Fruit fly (Drosophila melanogaster): ENCODE data around the gene CG7579.

CG7579 gene

DNA sequence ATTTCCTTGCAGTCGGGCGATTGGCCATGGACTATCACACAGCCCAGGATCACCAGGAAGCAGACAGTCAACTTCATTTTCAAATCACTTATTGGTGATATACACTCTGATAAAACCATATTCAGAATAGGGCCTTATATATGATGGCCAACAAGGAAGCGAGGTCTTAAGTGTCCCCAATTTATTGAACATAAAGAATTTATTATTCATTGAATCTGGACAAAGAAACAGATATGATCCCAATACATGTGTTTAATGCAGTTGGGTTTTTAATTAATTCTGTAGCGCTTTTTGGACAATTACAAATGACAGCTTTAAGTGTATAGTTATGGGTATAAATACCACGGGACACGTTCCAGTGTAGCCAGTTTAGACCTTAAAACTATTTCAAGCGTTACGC is 23.9 kb downstream of the CG7579 start, which contains the start of the genes Eig71Eh and Eig71Ei:
Gene Eig71Eh, minus strand, starts transcription at position 101 of the 400 bp plus-strand sequence.
Gene Eig71Ei, plus strand, starts transcription at position 367 of the 400 bp plus-strand sequence.
- TF ChIP-seq kay (GFP tag; ENCODE audit: borderline replicate concordance) (no peak), Clk (GFP tag; optimal IDR thresholded peaks at IDR 0.05) (no peak)

DNA sequence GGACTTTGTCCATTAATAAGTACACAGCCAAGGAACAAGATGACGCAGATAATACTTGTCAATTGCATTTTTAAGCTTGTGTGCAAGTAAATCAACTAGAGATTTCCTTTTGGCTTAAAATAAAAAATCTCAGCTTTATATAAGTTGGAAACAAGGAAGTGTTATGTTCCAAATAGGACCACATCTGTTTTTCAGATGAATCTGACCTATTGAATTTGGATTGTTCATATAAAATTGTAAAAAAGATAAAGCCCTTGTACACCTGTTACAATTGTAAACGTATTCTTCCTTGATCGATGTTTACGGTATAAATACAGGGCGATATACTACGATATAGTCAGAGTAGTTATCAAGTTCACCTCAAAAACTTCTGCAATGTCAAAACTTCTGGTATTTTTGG is 26.0 kb downstream of the CG7579 start, which contains the start of the genes Eig71Ef and Eig71Eg:
Gene Eig71Ef, minus strand, starts transcription at position 101 of the 400 bp plus-strand sequence.
Gene Eig71Eg, plus strand, starts transcription at position 339 of the 400 bp plus-strand sequence.
- TF ChIP-seq tj (GFP tag; optimal IDR thresholded peaks at IDR 0.05) (no peak), CG12768 (GFP tag; optimal IDR thresholded peaks at IDR 0.05) (no peak), CG7045 (GFP tag; optimal IDR thresholded peaks at IDR 0.05) (no peak), CG1620 (GFP tag; optimal IDR thresholded peaks at IDR 0.05) (no peak), CG14711 (tag; optimal IDR thresholded peaks at IDR 0.05) (no peak), CG11617 (GFP tag; optimal IDR thresholded peaks at IDR 0.05) (no peak), Clk (GFP tag; optimal IDR thresholded peaks at IDR 0.05) (no peak), toe (GFP tag; optimal IDR thresholded peaks at IDR 0.05) (no peak), Crg-1 (GFP tag; optimal IDR thresholded peaks at IDR 0.05) (no peak), CG33017 (tag; optimal IDR thresholded peaks at IDR 0.05) (no peak), Mnt (GFP tag; optimal IDR thresholded peaks at IDR 0.05) (no peak), ovo (GFP tag; optimal IDR thresholded peaks at IDR 0.05) (no peak)

DNA sequence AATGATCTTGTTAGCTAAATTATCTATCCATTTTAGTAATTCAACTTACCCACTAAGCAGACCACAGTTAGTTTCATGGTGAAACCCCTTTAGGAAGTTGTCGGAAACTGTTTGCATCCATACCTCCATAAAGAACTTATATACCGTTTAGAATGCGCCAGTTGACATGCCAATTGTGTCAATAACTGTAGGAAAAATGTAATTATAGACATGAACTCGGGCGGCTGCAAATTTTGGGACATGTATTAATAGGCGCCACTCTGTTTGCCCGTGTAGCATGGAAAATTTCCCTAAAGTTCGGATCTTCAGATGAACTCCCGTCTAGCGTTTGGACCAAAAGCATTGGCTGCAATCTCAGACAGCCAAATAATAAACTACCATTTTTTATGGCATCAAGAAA is 27.3 kb downstream of the CG7579 start, which contains the start of gene Eig71Ee:
Gene Eig71Ee, minus strand, starts transcription at position 101 of the 400 bp plus-strand sequence.
- TF ChIP-seq CG5204 (GFP tag; optimal IDR thresholded peaks at IDR 0.05) (no peak), CG33017 (tag; optimal IDR thresholded peaks at IDR 0.05) (no peak), CG14711 (tag; optimal IDR thresholded peaks at IDR 0.05) (no peak), pad (GFP tag; optimal IDR thresholded peaks at IDR 0.05) (no peak), Hr96 (GFP tag; optimal IDR thresholded peaks at IDR 0.05) (no peak), tj (GFP tag; optimal IDR thresholded peaks at IDR 0.05) (no peak), CG1620 (GFP tag; optimal IDR thresholded peaks at IDR 0.05) (no peak), Clk (GFP tag; optimal IDR thresholded peaks at IDR 0.05) (no peak), Crg-1 (GFP tag; optimal IDR thresholded peaks at IDR 0.05) (no peak), Mnt (GFP tag; optimal IDR thresholded peaks at IDR 0.05) (no peak), CG7045 (GFP tag; optimal IDR thresholded peaks at IDR 0.05) (no peak), CG11617 (GFP tag; optimal IDR thresholded peaks at IDR 0.05) (no peak), cic (GFP tag; optimal IDR thresholded peaks at IDR 0.05) (no peak), bab1 (GFP tag; optimal IDR thresholded peaks at IDR 0.05) (no peak), CG7101 (tag; optimal IDR thresholded peaks at IDR 0.05) (no peak), kay (GFP tag; ENCODE audit: borderline replicate concordance) (no peak), CG12768 (GFP tag; optimal IDR thresholded peaks at IDR 0.05) (no peak)

DNA sequence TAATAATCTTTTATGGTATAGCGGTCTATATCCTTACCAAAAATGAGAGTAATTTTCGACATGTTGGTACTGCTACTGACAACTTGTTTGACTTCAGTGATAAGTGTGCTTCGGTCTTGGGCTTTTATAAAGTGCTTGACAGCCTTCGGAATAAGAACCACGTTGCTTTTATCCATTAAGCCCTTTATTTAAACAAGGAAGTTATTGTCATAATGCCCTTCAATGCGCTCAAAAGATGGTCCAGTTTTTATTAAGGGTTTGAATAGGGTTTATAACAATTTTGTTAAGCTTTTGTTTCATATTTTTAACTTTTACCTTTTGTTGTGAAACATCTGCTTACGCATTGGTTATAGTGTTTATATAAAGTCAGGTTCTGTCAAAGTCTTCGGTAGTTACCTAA is 31.1 kb downstream of the CG7579 start, which contains the start of the genes Eig71Ec and Eig71Ed:
Gene Eig71Ec, minus strand, starts transcription at position 101 of the 400 bp plus-strand sequence.
Gene Eig71Ed, plus strand, starts transcription at position 384 of the 400 bp plus-strand sequence.
- TF ChIP-seq Clk (GFP tag; optimal IDR thresholded peaks at IDR 0.05) = no peak
- TF ChIP-seq CG7045 (GFP tag; optimal IDR thresholded peaks at IDR 0.05) = no peak
- TF ChIP-seq Hr96 (GFP tag; optimal IDR thresholded peaks at IDR 0.05) = no peak
- TF ChIP-seq bab1 (GFP tag; optimal IDR thresholded peaks at IDR 0.05) = no peak
- no peak for TF ChIP-seq pad (GFP tag; optimal IDR thresholded peaks at IDR 0.05)
- no peak for TF ChIP-seq CG11617 (GFP tag; optimal IDR thresholded peaks at IDR 0.05)
- no peak for TF ChIP-seq CG7101 (tag; optimal IDR thresholded peaks at IDR 0.05)
- TF ChIP-seq Crg-1 (GFP tag; optimal IDR thresholded peaks at IDR 0.05) = no peak

DNA sequence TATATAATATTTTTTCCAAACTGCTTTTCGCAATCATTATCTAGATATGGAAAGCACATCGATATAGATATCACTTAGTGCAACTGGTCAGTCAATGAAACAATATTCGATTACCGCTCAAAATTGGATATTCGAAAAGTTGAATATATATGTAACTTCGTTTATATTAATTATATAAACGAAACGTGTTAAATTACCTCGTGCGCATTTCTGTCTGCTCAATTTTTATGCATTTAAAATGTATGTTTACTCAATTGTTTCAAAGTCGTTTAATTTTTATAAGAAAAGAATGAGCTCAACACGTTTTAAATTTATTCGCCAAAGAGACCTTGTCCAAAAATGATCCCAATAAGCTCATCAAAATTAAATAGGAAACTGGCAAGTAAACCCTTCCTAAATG is 32.7 kb downstream of the CG7579 start, which contains the start of gene CG43084:
Gene CG43084, plus strand, starts transcription at position 301 of the 400 bp plus-strand sequence.
- TF ChIP-seq Crg-1 (GFP tag; optimal IDR thresholded peaks at IDR 0.05) = no peak
- no peak for TF ChIP-seq CG7101 (tag; optimal IDR thresholded peaks at IDR 0.05)
- TF ChIP-seq CG14711 (tag; optimal IDR thresholded peaks at IDR 0.05) = no peak
- TF ChIP-seq CG12768 (GFP tag; optimal IDR thresholded peaks at IDR 0.05) = no peak
- TF ChIP-seq ovo (GFP tag; optimal IDR thresholded peaks at IDR 0.05) = no peak
- no peak for TF ChIP-seq kay (GFP tag; ENCODE audit: borderline replicate concordance)
- TF ChIP-seq cnc (optimal IDR thresholded peaks at IDR 0.05) = no peak
- no peak for TF ChIP-seq pad (GFP tag; optimal IDR thresholded peaks at IDR 0.05)
- no peak for TF ChIP-seq toe (GFP tag; optimal IDR thresholded peaks at IDR 0.05)
- TF ChIP-seq CG1620 (GFP tag; optimal IDR thresholded peaks at IDR 0.05) = no peak
- no peak for TF ChIP-seq tj (GFP tag; optimal IDR thresholded peaks at IDR 0.05)
- no peak for TF ChIP-seq Hr96 (GFP tag; optimal IDR thresholded peaks at IDR 0.05)
- no peak for TF ChIP-seq CG33017 (tag; optimal IDR thresholded peaks at IDR 0.05)
- TF ChIP-seq cic (GFP tag; optimal IDR thresholded peaks at IDR 0.05) = no peak

DNA sequence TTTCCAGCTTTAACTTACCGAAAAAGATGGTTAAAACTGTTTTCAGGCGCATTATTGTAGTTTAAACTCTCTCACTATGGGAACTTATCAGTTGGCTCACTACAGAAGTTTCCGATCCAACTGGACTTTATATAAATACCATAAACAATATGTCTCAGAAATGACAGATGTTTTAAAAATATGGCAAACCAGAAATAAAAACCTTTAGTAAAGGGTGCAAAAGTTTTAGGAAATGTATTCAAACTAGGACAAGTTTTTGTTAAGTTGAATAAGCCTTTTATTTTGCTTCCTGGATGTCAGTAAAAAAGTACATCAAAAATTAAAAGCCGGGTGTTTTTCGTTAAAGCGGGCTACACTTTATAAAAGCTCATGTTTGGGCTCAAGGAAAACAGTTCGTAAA is 33.7 kb downstream of the CG7579 start, which contains the start of the genes Eig71Ea and Eig71Eb:
Gene Eig71Ea, minus strand, starts transcription at position 101 of the 400 bp plus-strand sequence.
Gene Eig71Eb, plus strand, starts transcription at position 376 of the 400 bp plus-strand sequence.
- TF ChIP-seq Clk (GFP tag; optimal IDR thresholded peaks at IDR 0.05) (no peak), cic (GFP tag; optimal IDR thresholded peaks at IDR 0.05) (no peak), ovo (GFP tag; optimal IDR thresholded peaks at IDR 0.05) (no peak), CG5204 (GFP tag; optimal IDR thresholded peaks at IDR 0.05) (no peak), CG7045 (GFP tag; optimal IDR thresholded peaks at IDR 0.05) (no peak), Crg-1 (GFP tag; optimal IDR thresholded peaks at IDR 0.05) (no peak), bab1 (GFP tag; optimal IDR thresholded peaks at IDR 0.05) (no peak), CG1620 (GFP tag; optimal IDR thresholded peaks at IDR 0.05) (no peak), CG11617 (GFP tag; optimal IDR thresholded peaks at IDR 0.05) (no peak)
